Worm (Caenorhabditis elegans) whole organism, L4/young adult: ENCODE results near the gene F53C11.9.

ENCODE experiments used
- W03F9.2 ChIP-seq: fragments of 150-350 bp; optimal IDR thresholded peaks from 2 replicates; lab custom pipeline; 2014; ENCODE audit warnings: missing biosample characterization, missing genetic modification characterization
- dao-5 ChIP-seq: sonication (generic microtip); optimal IDR thresholded peaks from 2 replicates; lab custom pipeline; 2016; ENCODE audit warnings: missing genotype, missing genetic modification characterization, moderate library complexity, missing compliant biosample characterization
- him-1 ChIP-seq: sonication (generic microtip); optimal IDR thresholded peaks from 2 replicates; lab custom pipeline; 2016; ENCODE audit warnings: missing genotype, missing genetic modification reagents, missing genetic modification characterization, missing compliant biosample characterization

The F53C11.9 gene

ce11 chrV:13777857-13778256 is at the start of gene F53C11.9:
Gene F53C11.9, plus strand, starts transcription at chrV:13778015.
- TF ChIP-seq him-1 (tag; lab: Kevin White, UChicago) (no peak), W03F9.2 (tag; lab: Kevin White, UChicago) (no peak), dao-5 (tag; lab: Kevin White, UChicago) (no peak)

- TF ChIP-seq dao-5 (tag; lab: Kevin White, UChicago) (no peak), him-1 (tag; lab: Kevin White, UChicago) (no peak), W03F9.2 (tag; lab: Kevin White, UChicago) (no peak)
Observed at ce11 chrV:13730762-13731161, 47.1 kb upstream of the F53C11.9 start, which contains the start of gene dct-17. Gene dct-17, minus strand, starts transcription at chrV:13730784.

- TF ChIP-seq him-1 (tag; lab: Kevin White, UChicago) (no peak), W03F9.2 (tag; lab: Kevin White, UChicago) (no peak), dao-5 (tag; lab: Kevin White, UChicago) (no peak)
Observed at ce11 chrV:13736147-13736546, 41.7 kb upstream of the F53C11.9 start, which contains the start of gene F35E12.6. Gene F35E12.6, minus strand, starts transcription at chrV:13736247.

ce11 chrV:13738374-13738773 is 39.4 kb upstream of the F53C11.9 start, which contains the start of gene irg-5:
Gene irg-5, minus strand, starts transcription at chrV:13738474.
- TF ChIP-seq dao-5 (tag; lab: Kevin White, UChicago) = no peak
- TF ChIP-seq him-1 (tag; lab: Kevin White, UChicago) = no peak
- no peak for TF ChIP-seq W03F9.2 (tag; lab: Kevin White, UChicago)

- TF ChIP-seq dao-5 (tag; lab: Kevin White, UChicago) = no peak
- no peak for TF ChIP-seq W03F9.2 (tag; lab: Kevin White, UChicago)
- TF ChIP-seq him-1 (tag; lab: Kevin White, UChicago) = no peak
Observed at ce11 chrV:13739901-13740300, 37.9 kb upstream of the F53C11.9 start.

DNA sequence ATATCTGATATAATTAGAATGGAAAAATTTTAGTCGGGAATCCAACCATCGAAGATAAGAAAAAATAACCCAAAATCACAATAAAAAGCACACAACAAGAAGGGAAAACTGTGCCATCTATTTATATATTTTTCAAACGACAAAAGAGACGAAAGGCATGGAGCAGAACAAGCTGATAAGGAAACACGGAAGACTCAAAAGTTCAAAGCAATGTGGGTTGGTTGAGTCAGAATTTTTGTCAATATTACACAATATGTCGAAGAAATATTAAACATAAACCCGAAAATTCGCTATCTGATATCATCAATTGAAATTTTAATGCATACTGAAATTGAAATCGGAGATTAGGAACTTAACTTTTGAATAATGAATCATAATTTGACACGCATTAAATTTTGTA is 32.9 kb upstream of the F53C11.9 start, which contains the start of gene F35E12.9:
Gene F35E12.9, minus strand, starts transcription at position 227 of the 400 bp plus-strand sequence.
- TF ChIP-seq W03F9.2 (tag; lab: Kevin White, UChicago) (no peak), him-1 (tag; lab: Kevin White, UChicago) (no peak), dao-5 (tag; lab: Kevin White, UChicago) (no peak)

DNA sequence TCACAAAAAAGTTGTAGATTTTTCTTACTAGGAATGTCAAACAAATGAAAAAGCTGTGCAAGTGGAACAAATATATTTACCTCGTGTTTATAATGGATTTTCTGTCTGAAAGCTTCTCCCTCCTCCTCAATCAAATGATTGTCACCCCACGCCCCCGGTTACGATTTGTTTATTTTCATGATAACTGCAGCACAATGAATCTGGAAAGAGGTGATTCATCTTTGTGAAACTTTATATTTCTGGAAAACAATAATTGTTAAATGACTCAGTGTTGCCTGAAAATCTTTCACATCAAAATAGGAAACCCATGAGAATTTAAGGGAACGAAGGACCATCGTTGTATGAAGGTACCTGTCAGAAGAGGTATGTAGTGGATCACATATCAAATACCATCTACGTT is 29.2 kb upstream of the F53C11.9 start, which contains the start of gene F35E12.10:
Gene F35E12.10, minus strand, starts transcription at position 101 of the 400 bp plus-strand sequence.
- TF ChIP-seq him-1 (tag; lab: Kevin White, UChicago) (no peak), dao-5 (tag; lab: Kevin White, UChicago) (no peak), W03F9.2 (tag; lab: Kevin White, UChicago) (no peak)

DNA sequence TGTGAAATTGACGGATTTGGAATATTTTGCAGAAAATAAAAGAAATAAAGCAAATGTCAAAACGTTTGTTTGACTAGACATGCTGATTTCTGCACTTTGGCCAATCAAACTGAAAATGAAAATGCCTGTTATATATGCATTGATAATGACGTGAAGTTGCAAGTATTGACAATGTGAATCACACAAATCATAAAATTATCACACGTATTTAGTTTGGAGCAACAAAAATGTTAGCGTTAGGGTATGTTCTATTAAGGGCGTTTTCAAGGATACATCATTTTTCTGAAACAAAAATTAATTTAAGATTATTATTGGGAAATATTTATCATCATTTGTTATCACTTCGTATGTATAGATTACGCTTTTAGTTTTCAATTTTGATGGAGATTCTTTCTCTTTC is 26.0 kb upstream of the F53C11.9 start, which contains the start of gene cld-9:
Gene cld-9, minus strand, starts transcription at position 81 of the 400 bp plus-strand sequence.
- TF ChIP-seq dao-5 (tag; lab: Kevin White, UChicago) (no peak), him-1 (tag; lab: Kevin White, UChicago) (no peak), W03F9.2 (tag; lab: Kevin White, UChicago) (no peak)

ce11 chrV:13753481-13753880 is 24.3 kb upstream of the F53C11.9 start, which contains the start of gene F20G2.1:
Gene F20G2.1, minus strand, starts transcription at chrV:13753581.
- TF ChIP-seq him-1 (tag; lab: Kevin White, UChicago) (no peak), W03F9.2 (tag; lab: Kevin White, UChicago) (no peak), dao-5 (tag; lab: Kevin White, UChicago) (no peak)

DNA sequence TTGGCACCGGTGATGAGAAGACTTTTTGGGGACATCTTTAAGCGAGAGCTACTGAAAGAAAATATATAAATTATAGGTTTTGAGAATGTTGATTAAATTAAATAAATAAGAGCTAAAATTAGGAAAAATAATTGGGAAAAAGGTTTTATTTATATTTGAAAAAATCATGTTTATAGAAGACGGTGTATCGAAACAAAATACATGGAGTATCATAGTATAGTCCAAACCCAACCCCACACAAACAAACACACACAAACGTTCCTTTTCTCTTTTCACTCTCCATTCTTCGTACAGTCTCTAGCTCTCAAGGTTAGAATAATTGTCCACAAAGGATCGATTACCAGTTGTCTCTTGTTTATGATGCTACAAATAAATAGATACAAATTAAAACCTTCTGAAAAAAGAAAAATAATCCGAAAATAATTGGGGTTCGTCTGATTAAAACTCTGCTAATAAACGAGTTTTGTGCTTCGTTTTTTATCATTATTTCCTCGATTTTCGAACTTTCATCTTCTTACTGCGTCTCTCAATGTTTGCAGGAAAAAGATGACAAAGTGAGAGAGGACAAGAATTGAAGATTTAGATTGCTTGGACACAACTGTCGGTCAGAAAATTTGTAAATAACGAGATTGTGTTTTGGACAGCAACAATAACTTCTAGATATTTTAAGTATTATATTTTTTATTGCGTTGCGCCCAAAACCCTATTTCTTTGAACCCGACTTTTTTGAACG is 21.3 kb upstream of the F53C11.9 start, which contains the start of gene F20G2.2:
Gene F20G2.2, minus strand, starts transcription at position 51 of the 733 bp plus-strand sequence.
- TF ChIP-seq W03F9.2 (tag; lab: Kevin White, UChicago) = no peak
- no peak for TF ChIP-seq dao-5 (tag; lab: Kevin White, UChicago)
- no peak for TF ChIP-seq him-1 (tag; lab: Kevin White, UChicago)

DNA sequence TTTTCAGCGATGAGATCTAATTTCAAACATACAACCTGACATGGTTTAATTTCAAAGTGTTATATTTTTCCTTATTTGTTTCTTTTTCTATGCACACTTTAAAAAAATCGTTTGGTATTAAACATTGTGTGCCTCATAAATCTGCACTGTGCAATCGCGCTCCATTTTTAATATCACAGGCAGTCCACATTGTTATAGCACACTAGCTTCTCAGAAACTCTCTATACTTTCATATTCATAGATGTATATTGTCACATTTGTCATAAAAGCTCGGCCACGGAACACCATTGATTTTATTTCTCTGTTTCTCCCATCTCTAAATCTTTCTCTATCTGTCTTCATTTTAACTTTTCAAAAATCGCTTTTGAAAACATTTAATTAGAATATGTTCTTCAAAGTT is 20.5 kb upstream of the F53C11.9 start:
- TF ChIP-seq him-1 (tag; lab: Kevin White, UChicago) (no peak), dao-5 (tag; lab: Kevin White, UChicago) (no peak), W03F9.2 (tag; lab: Kevin White, UChicago) (no peak)

DNA sequence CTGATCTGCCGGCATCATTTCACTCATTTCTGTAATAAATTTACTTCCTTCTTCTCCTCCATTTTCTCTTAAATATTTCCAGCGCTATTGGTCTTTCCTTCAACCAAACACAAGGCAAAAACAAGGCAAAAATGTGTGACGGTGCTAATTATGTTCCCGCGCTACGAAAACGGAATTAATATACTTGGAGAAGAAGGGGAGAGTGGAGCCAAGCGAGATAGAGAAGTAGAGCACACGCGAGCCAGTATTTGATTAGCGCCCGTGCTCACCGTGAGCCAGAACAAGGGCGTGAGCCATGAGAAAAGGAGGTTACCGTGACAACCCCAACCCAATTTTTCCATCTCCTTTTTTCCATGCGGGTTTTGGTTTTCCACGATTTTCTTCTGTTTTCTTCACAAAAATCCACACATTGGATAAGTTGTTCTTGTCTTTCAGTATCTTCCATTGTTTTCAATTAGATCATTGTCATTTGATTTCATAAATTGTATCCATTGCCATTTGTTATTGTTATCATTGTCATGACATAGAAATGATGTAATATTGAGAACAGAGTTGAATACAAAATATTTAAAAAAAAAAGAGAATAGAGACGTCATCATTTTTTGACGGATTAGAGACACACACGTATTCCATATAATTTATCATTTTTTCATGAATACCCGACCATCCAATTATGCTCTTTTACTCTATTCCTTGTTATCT is 15.2 kb upstream of the F53C11.9 start, which contains the start of gene F20G2.6:
Gene F20G2.6, plus strand, starts transcription at position 652 of the 702 bp plus-strand sequence.
- TF ChIP-seq him-1 (tag; lab: Kevin White, UChicago) = no peak
- no peak for TF ChIP-seq dao-5 (tag; lab: Kevin White, UChicago)
- TF ChIP-seq W03F9.2 (tag; lab: Kevin White, UChicago) = no peak

DNA sequence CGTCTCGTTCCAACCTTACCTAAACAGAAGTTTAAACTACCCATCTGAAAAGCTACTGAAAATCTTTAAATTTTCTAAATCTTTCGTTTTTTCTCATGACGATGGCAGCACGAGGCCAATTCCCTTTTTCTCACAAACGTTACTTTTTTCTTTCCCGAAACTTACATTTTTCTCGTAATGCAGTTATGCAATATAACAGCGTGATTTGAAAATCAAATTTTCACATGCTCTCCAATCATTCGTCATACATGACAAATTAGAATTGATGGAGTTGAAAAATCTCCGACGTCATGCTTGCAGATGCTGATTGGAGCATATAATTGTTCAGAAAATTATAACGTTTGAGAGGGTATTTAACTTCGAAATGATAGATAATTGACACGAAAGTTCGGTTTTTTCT is 14.1 kb upstream of the F53C11.9 start:
- TF ChIP-seq W03F9.2 (tag; lab: Kevin White, UChicago) = no peak
- TF ChIP-seq dao-5 (tag; lab: Kevin White, UChicago) = no peak
- no peak for TF ChIP-seq him-1 (tag; lab: Kevin White, UChicago)
